Fruit fly (Drosophila melanogaster): ENCODE results near the gene capt.

Gene capt

dm6 chr2L:1172704-1173107 lies 14.6 kb upstream of the capt start, which contains the start of the genes Charon and CG4887 (continued):
- TF ChIP-seq psq (GFP tag; optimal IDR thresholded peaks at IDR 0.05) (peak; percentile 23), Ets65A (GFP tag) (peak; percentile 98), CG34376 (GFP tag; optimal IDR thresholded peaks at IDR 0.05) (peak; percentile 71), corto (GFP tag; optimal IDR thresholded peaks at IDR 0.05) (no peak), CG11093 (GFP tag; IDR thresholded peaks at IDR 0.05) (peak; percentile 70; the same call in 2 of the 3 replicates), tll (GFP tag; optimal IDR thresholded peaks at IDR 0.05) (peak in 1 of 2 experiments; percentile 4), otp (GFP tag; IDR thresholded peaks at IDR 0.05) (no peak), CG2875 (GFP tag; optimal IDR thresholded peaks at IDR 0.05) (no peak), pb (GFP tag; optimal IDR thresholded peaks at IDR 0.05) (peak; percentile 55), mirr (GFP tag; optimal IDR thresholded peaks at IDR 0.05) (peak; percentile 5), zen (tag; optimal IDR thresholded peaks at IDR 0.05) (peak; percentile 68), gfzf (GFP tag; optimal IDR thresholded peaks at IDR 0.05) (peak; percentile 27), CG12942 (GFP tag; optimal IDR thresholded peaks at IDR 0.05) (peak; percentile 71), trem (tag; optimal IDR thresholded peaks at IDR 0.05) (peak; percentile 71), CG31365 (tag; optimal IDR thresholded peaks at IDR 0.05) (no peak), gsb (GFP tag; IDR thresholded peaks at IDR 0.05) (no peak), CG1529 (GFP tag; optimal IDR thresholded peaks at IDR 0.05) (no peak), Gug (GFP tag; IDR thresholded peaks at IDR 0.05) (peak; percentile 83), Mes4 (GFP tag; optimal IDR thresholded peaks at IDR 0.05) (peak; percentile 67), CG8281 (tag; optimal IDR thresholded peaks at IDR 0.05) (no peak), HHEX (GFP tag; optimal IDR thresholded peaks at IDR 0.05) (peak; percentile 73), gro (GFP tag; optimal IDR thresholded peaks at IDR 0.05) (peak; percentile 83), Dip2 (GFP tag; IDR thresholded peaks at IDR 0.05) (no peak), CG4707 (GFP tag; optimal IDR thresholded peaks at IDR 0.05) (no peak), Ptx1 (GFP tag; IDR thresholded peaks at IDR 0.05) (peak; percentile 85), abd-A (tag; optimal IDR thresholded peaks at IDR 0.05) (no peak), Spps (tag; optimal IDR thresholded peaks at IDR 0.05) (peak; percentile 53), Atf3 (GFP tag; optimal IDR thresholded peaks at IDR 0.05) (peak; percentile 76), stc (GFP tag; IDR thresholded peaks at IDR 0.05) (0 out of 2 replicates have a peak, but pooled peaks have one; percentile 26), hbn (GFP tag; IDR thresholded peaks at IDR 0.05; ENCODE audit: partially characterized antibody) (peak; percentile 58; the same call in 1 of the 2 replicates), grau (tag; optimal IDR thresholded peaks at IDR 0.05) (no peak), CG7786 (GFP tag; optimal IDR thresholded peaks at IDR 0.05) (peak; percentile 88), Dek (tag; optimal IDR thresholded peaks at IDR 0.05) (peak; percentile 71), CG14014 (GFP tag; IDR thresholded peaks at IDR 0.05) (peak; percentile 71), CG6272 (GFP tag; IDR thresholded peaks at IDR 0.05) (peak; percentile 77), nom (GFP tag; optimal IDR thresholded peaks at IDR 0.05) (peak; percentile 52), Kr (GFP tag; optimal IDR thresholded peaks at IDR 0.05) (no peak), CG9817 (tag; optimal IDR thresholded peaks at IDR 0.05) (peak; percentile 89), Rx (GFP tag; IDR thresholded peaks at IDR 0.05) (peak; percentile 61), CG7372 (GFP tag; IDR thresholded peaks at IDR 0.05) (peak; percentile 83; the same call in 1 of the 2 replicates), ci (GFP tag; IDR thresholded peaks at IDR 0.05) (peak; percentile 76), btn (GFP tag; optimal IDR thresholded peaks at IDR 0.05) (no peak), NFAT (GFP tag; IDR thresholded peaks at IDR 0.05) (peak; percentile 80), CG10147 (GFP tag; optimal IDR thresholded peaks at IDR 0.05) (no peak), chinmo (GFP tag; IDR thresholded peaks at IDR 0.05; ENCODE audit: partially characterized antibody) (no peak), pita (GFP tag; optimal IDR thresholded peaks at IDR 0.05) (no peak), rib (GFP tag; IDR thresholded peaks at IDR 0.05) (peak; percentile 66), Lhr (GFP tag; optimal IDR thresholded peaks at IDR 0.05) (peak; percentile 67), CG13424 (tag; optimal IDR thresholded peaks at IDR 0.05) (peak; percentile 90), Bdp1 (GFP tag; optimal IDR thresholded peaks at IDR 0.05) (peak; percentile 71), Deaf1 (tag; optimal IDR thresholded peaks at IDR 0.05) (peak; percentile 44)
